Worm (Caenorhabditis elegans): ENCODE results near the gene R01B10.3.

DNA sequence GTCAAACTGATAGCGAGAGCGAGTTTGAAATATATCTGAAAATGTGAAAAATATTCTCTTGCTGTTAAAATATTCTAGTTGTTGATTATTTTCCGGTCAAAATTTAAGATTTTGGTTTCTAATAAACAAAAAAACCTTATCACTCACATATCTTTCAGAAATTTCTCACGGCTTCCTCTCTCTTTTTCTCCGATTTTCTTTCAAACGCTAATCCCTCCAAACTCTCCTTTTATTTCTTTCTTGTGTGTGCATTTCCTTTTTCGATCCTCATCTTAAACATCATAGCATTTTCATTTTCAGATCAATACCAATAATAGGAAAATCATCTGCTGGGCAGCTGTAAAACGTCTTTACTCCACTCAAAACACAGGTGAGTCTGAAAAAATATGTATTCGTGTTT is 41.6 kb downstream of the R01B10.3 start, which contains the start of gene fos-1:
- no peak for TF ChIP-seq hnd-1 (tag; optimal IDR thresholded peaks at IDR 0.05)
- no peak for TF ChIP-seq tra-4 (tag; optimal IDR thresholded peaks at IDR 0.05)
- TF ChIP-seq ama-1 (optimal IDR thresholded peaks at IDR 0.05): no peak
- no peak for TF ChIP-seq sea-1 (GFP tag; conservative IDR thresholded peaks at IDR 0.05)
- TF ChIP-seq F13C5.2 (tag; optimal IDR thresholded peaks at IDR 0.05): no peak
- no peak for TF ChIP-seq ceh-36 (tag; optimal IDR thresholded peaks at IDR 0.05)
